Fruit fly (Drosophila melanogaster) whole organism, embryonic: Measurements from ENCODE around the gene mRpL33.

Experiments used
- ATbp ChIP-seq: fragments of 200-800 bp; sonication (Bioruptor generic); optimal IDR thresholded peaks from 2 replicates; lab custom pipeline; 2017; ENCODE audit warnings: missing biosample characterization, mild to moderate bottlenecking, missing genetic modification characterization, missing genetic modification reagents
- Bteb2 ChIP-seq: fragments of 200-800 bp; sonication (Bioruptor generic); optimal IDR thresholded peaks from 2 replicates; lab custom pipeline; 2016; ENCODE audit warnings: missing biosample characterization, missing genetic modification characterization
- CG1024 ChIP-seq: fragments of 200-800 bp; sonication (Bioruptor generic); IDR thresholded peaks from 2 replicates; pipeline ENCODE4 v1.3.6; 2022; ENCODE audit warnings: missing biosample characterization, missing genetic modification characterization
- CG10431 ChIP-seq: fragments of 200-800 bp; sonication (Bioruptor generic); optimal IDR thresholded peaks from 3 replicates; lab custom pipeline; 2018; ENCODE audit warnings: missing biosample characterization, mild to moderate bottlenecking, missing genetic modification characterization
- CG11504 ChIP-seq: fragments of 200-800 bp; sonication (Bioruptor generic); optimal IDR thresholded peaks from 3 replicates; lab custom pipeline; 2019; ENCODE audit warnings: missing biosample characterization, mild to moderate bottlenecking, missing genetic modification characterization, moderate library complexity
- CG12391 ChIP-seq: fragments of 200-800 bp; sonication (Bioruptor generic); optimal IDR thresholded peaks from 3 replicates; lab custom pipeline; 2018; ENCODE audit warnings: missing biosample characterization, mild to moderate bottlenecking, missing genetic modification characterization, moderate library complexity
- CG14965 ChIP-seq: fragments of 200-800 bp; sonication (Bioruptor generic); optimal IDR thresholded peaks from 2 replicates; lab custom pipeline; 2016; ENCODE audit warnings: missing biosample characterization, missing genetic modification characterization, borderline replicate concordance
- CG15073 ChIP-seq: fragments of 200-800 bp; sonication (Bioruptor generic); optimal IDR thresholded peaks from 2 replicates; lab custom pipeline; 2016; ENCODE audit warnings: missing biosample characterization, missing genetic modification characterization
- CG15479 ChIP-seq: fragments of 200-800 bp; sonication (Bioruptor generic); optimal IDR thresholded peaks from 3 replicates; lab custom pipeline; 2019; ENCODE audit warnings: missing biosample characterization, mild to moderate bottlenecking, missing genetic modification characterization, moderate library complexity
- CG16779 ChIP-seq: fragments of 200-800 bp; sonication (Bioruptor generic); IDR thresholded peaks from 2 replicates; pipeline ENCODE4 v1.3.6; 2022; ENCODE audit warnings: missing biosample characterization, missing genetic modification characterization
- CG3281 ChIP-seq: fragments of 200-800 bp; sonication (Bioruptor generic); optimal IDR thresholded peaks from 3 replicates; lab custom pipeline; 2017; ENCODE audit warnings: missing biosample characterization, mild to moderate bottlenecking, missing genetic modification characterization
- CG4328 ChIP-seq: fragments of 200-800 bp; sonication (Bioruptor generic); optimal IDR thresholded peaks from 3 replicates; lab custom pipeline; 2017; ENCODE audit warnings: missing biosample characterization, missing genetic modification reagents, missing genetic modification characterization
- CTCF ChIP-seq: fragments of 200-800 bp; sonication (Bioruptor generic); optimal IDR thresholded peaks from 2 replicates; lab custom pipeline; 2017; ENCODE audit warnings: missing biosample characterization, mild to moderate bottlenecking, missing genetic modification characterization, moderate library complexity
- D19B ChIP-seq: fragments of 200-800 bp; sonication (Bioruptor generic); optimal IDR thresholded peaks from 2 replicates; lab custom pipeline; 2017; ENCODE audit warnings: missing biosample characterization, mild to moderate bottlenecking, missing genetic modification characterization
- HLH4C ChIP-seq: fragments of 200-800 bp; sonication (Bioruptor generic); IDR thresholded peaks from 3 replicates; pipeline ENCODE4 v1.3.6; 2022; ENCODE audit warnings: missing biosample characterization, missing genetic modification characterization; ENCODE audit not compliant: partially characterized antibody
- Lim3 ChIP-seq: fragments of 200-800 bp; sonication (Bioruptor generic); IDR thresholded peaks from 2 replicates; pipeline ENCODE4 v1.3.6; 2022; ENCODE audit warnings: missing biosample characterization, missing genetic modification characterization
- Med ChIP-seq: fragments of 200-800 bp; sonication (Bioruptor generic); peaks from one replicate; lab custom pipeline; 2016; ENCODE audit warnings: missing biosample characterization, missing genetic modification characterization, mild to moderate bottlenecking, inconsistent platforms, moderate library complexity
- Sin3A ChIP-seq: fragments of >200 bp; optimal IDR thresholded peaks from 2 replicates; lab custom pipeline; 2018
- Sry-β ChIP-seq: fragments of 200-800 bp; sonication (Bioruptor generic); optimal IDR thresholded peaks from 2 replicates; lab custom pipeline; 2018; ENCODE audit warnings: missing biosample characterization, mild to moderate bottlenecking, missing genetic modification characterization, moderate library complexity
- da ChIP-seq: fragments of 200-800 bp; sonication (Bioruptor generic); optimal IDR thresholded peaks from 2 replicates; lab custom pipeline; 2016; ENCODE audit warnings: missing biosample characterization, missing genetic modification characterization
- dimm ChIP-seq: fragments of 200-800 bp; sonication (Bioruptor generic); IDR thresholded peaks from 2 replicates; pipeline ENCODE4 v1.3.6; 2022; ENCODE audit warnings: missing biosample characterization, missing genetic modification characterization
- ewg ChIP-seq: fragments of 200-800 bp; sonication (Bioruptor generic); optimal IDR thresholded peaks from 3 replicates; lab custom pipeline; 2017; ENCODE audit warnings: mild to moderate bottlenecking, missing biosample characterization, missing genetic modification reagents, missing genetic modification characterization
- fd96Cb ChIP-seq: fragments of 200-800 bp; sonication (Bioruptor generic); optimal IDR thresholded peaks from 2 replicates; lab custom pipeline; 2018; ENCODE audit warnings: missing biosample characterization, mild to moderate bottlenecking, missing genetic modification characterization, moderate library complexity
- kah ChIP-seq: fragments of 200-800 bp; sonication (Bioruptor generic); optimal IDR thresholded peaks from 2 replicates; lab custom pipeline; 2018; ENCODE audit warnings: missing biosample characterization, mild to moderate bottlenecking, missing genetic modification characterization
- knrl ChIP-seq: fragments of 200-800 bp; sonication (Bioruptor generic); IDR thresholded peaks from 3 replicates; pipeline ENCODE4 v1.3.6; 2022; ENCODE audit warnings: missing biosample characterization, missing genetic modification characterization; ENCODE audit not compliant: partially characterized antibody
- lab ChIP-seq: fragments of 200-800 bp; sonication (Bioruptor generic); optimal IDR thresholded peaks from 3 replicates; lab custom pipeline; 2017; ENCODE audit warnings: missing biosample characterization, missing genetic modification characterization, mild to moderate bottlenecking, moderate library complexity, missing genetic modification reagents
- nerfin-1 ChIP-seq: fragments of 200-800 bp; sonication (Bioruptor generic); optimal IDR thresholded peaks from 3 replicates; lab custom pipeline; 2019; ENCODE audit warnings: missing biosample characterization, mild to moderate bottlenecking, missing genetic modification characterization, moderate library complexity
- otp ChIP-seq: fragments of 200-800 bp; sonication (Bioruptor generic); IDR thresholded peaks from 3 replicates; pipeline ENCODE4, ENCODE4 v1.3.6; 2022; ENCODE audit warnings: missing biosample characterization, missing genetic modification characterization
- phol ChIP-seq: fragments of 200-800 bp; sonication (Bioruptor generic); optimal IDR thresholded peaks from 3 replicates; lab custom pipeline; 2018; ENCODE audit warnings: missing biosample characterization, mild to moderate bottlenecking, missing genetic modification characterization, moderate library complexity
- scrt ChIP-seq: fragments of 200-800 bp; sonication (Bioruptor generic); optimal IDR thresholded peaks from 2 replicates; lab custom pipeline; 2018; ENCODE audit warnings: missing biosample characterization, mild to moderate bottlenecking, missing genetic modification characterization, moderate library complexity
- sens ChIP-seq: fragments of 200-800 bp; sonication (Bioruptor generic); peaks from one replicate; lab custom pipeline; 2016; ENCODE audit warnings: missing biosample characterization, missing genetic modification characterization
- shn ChIP-seq: fragments of 200-800 bp; sonication (Bioruptor generic); optimal IDR thresholded peaks from 3 replicates; lab custom pipeline; 2016; ENCODE audit warnings: missing biosample characterization, missing genetic modification characterization
- trh ChIP-seq: fragments of 200-800 bp; sonication (Bioruptor generic); optimal IDR thresholded peaks from 2 replicates; lab custom pipeline; 2016; ENCODE audit warnings: missing biosample characterization, missing genetic modification characterization
- zen2 ChIP-seq: fragments of 200-800 bp; sonication (Bioruptor generic); IDR thresholded peaks from 3 replicates; pipeline ENCODE4 v1.3.6; 2022; ENCODE audit warnings: missing biosample characterization, missing genetic modification characterization; ENCODE audit not compliant: partially characterized antibody
- zfh1 ChIP-seq: fragments of 200-800 bp; sonication (Bioruptor generic); IDR thresholded peaks from 3 replicates; pipeline ENCODE4 v1.3.6; 2022; ENCODE audit warnings: missing biosample characterization, missing genetic modification characterization

Gene mRpL33

dm6 chrX:4311699-4312098, 10.3 kb downstream of the mRpL33 start, which contains the start of gene CG15579:
TSS of gene CG15579 (minus strand) at chrX:4311799.
- TF ChIP-seq Sin3A (lab: Kevin White, UChicago), result no peak
- no peak for TF ChIP-seq Lim3 (GFP tag; lab: Robert Waterston, UW)
- TF ChIP-seq D19B (GFP tag; lab: Kevin White, UChicago), result no peak
- no peak for TF ChIP-seq CG15479 (GFP tag; lab: Kevin White, UChicago)
- no peak for TF ChIP-seq Bteb2 (GFP tag; lab: Kevin White, UChicago)

- no peak for TF ChIP-seq fd96Cb
- peak; percentile 50; the same call in 1 of the 2 replicates for TF ChIP-seq CG1024 (GFP tag; lab: Robert Waterston, UW)
- 0 out of 3 replicates have a peak, but pooled peaks have one; percentile 17 for TF ChIP-seq zfh1 (GFP tag; lab: Robert Waterston, UW)
- peak; percentile 76 for TF ChIP-seq Med (GFP tag; lab: Kevin White, UChicago)
- TF ChIP-seq otp (GFP tag; lab: Robert Waterston, UW), result no peak
- TF ChIP-seq sens (GFP tag; lab: Kevin White, UChicago), result peak; percentile 27
- no peak for TF ChIP-seq CG16779 (GFP tag; lab: Robert Waterston, UW)
- peak; percentile 25 for TF ChIP-seq lab (GFP tag; lab: Kevin White, UChicago)
- TF ChIP-seq dimm, result no peak
- no peak for TF ChIP-seq zen2
- peak; percentile 41 for TF ChIP-seq ATbp
Observed at dm6 chrX:4305980-4306379, 16.1 kb downstream of the mRpL33 start.

dm6 chrX:4302246-4302645, 19.8 kb downstream of the mRpL33 start, which contains the start of gene CG12692:
TSS of gene CG12692 (minus strand) at chrX:4302346.
- no peak for TF ChIP-seq CG15073 (GFP tag; lab: Kevin White, UChicago)
- TF ChIP-seq CG12391, result no peak
- no peak for TF ChIP-seq CG3281
- TF ChIP-seq knrl (GFP tag; lab: Robert Waterston, UW), result no peak
- no peak for TF ChIP-seq trh (GFP tag; lab: Kevin White, UChicago)
- no peak for TF ChIP-seq shn
- TF ChIP-seq, all 482 proteins: peak for 0

- TF ChIP-seq HLH4C (GFP tag; lab: Robert Waterston, UW) (no peak), CG10431 (GFP tag; lab: Kevin White, UChicago) (no peak), CG14965 (GFP tag; lab: Kevin White, UChicago) (peak; percentile 80), phol (peak; percentile 55), CTCF (GFP tag; lab: Kevin White, UChicago) (peak; percentile 80), sens (GFP tag; lab: Kevin White, UChicago) (no peak), Sry-β (GFP tag; lab: Kevin White, UChicago) (no peak), CG4328 (GFP tag; lab: Kevin White, UChicago) (no peak)
- TF ChIP-seq, all 482 proteins: peak for 3
Observed at dm6 chrX:4293418-4293817, 28.6 kb downstream of the mRpL33 start.

- TF ChIP-seq scrt, result peak; percentile 75
- TF ChIP-seq da (GFP tag; lab: Kevin White, UChicago), result no peak
- TF ChIP-seq ewg (GFP tag; lab: Kevin White, UChicago), result peak; percentile 7
- TF ChIP-seq CG11504 (tag; lab: Kevin White, UChicago), result peak; percentile 97
- peak; percentile 25 for TF ChIP-seq nerfin-1
- TF ChIP-seq kah, result peak; percentile 67
- TF ChIP-seq, all 482 proteins: peak for 5
Observed at dm6 chrX:4280769-4281168, 41.3 kb downstream of the mRpL33 start.
